Fruit fly (Drosophila melanogaster): ENCODE data around the gene CG32086.

Gene CG32086

dm6 chr3L:11536132-11536531, 47.7 kb downstream of the CG32086 start (continued):
- TF ChIP-seq E2f2 (GFP tag; IDR thresholded peaks at IDR 0.05) = peak; percentile 25; the same call in 1 of the 2 replicates
- peak; percentile 48; the same call in 1 of the 2 replicates for TF ChIP-seq Xrp1 (GFP tag; IDR thresholded peaks at IDR 0.05)
- no peak for TF ChIP-seq kah (GFP tag; optimal IDR thresholded peaks at IDR 0.05)
- TF ChIP-seq Gug (GFP tag; IDR thresholded peaks at IDR 0.05) = 0 out of 4 replicates have a peak, but pooled peaks have one; percentile 16
- TF ChIP-seq Mad (GFP tag; optimal IDR thresholded peaks at IDR 0.05) = no peak
- TF ChIP-seq HLH3B (GFP tag; IDR thresholded peaks at IDR 0.05) = 0 out of 2 replicates have a peak, but pooled peaks have one; percentile 24
- TF ChIP-seq crc (GFP tag; optimal IDR thresholded peaks at IDR 0.05) = no peak
- no peak for TF ChIP-seq D (optimal IDR thresholded peaks at IDR 0.05)
- no peak for TF ChIP-seq D (GFP tag; optimal IDR thresholded peaks at IDR 0.05)
- no peak for TF ChIP-seq mld (GFP tag; IDR thresholded peaks at IDR 0.05; ENCODE audit: partially characterized antibody)
- TF ChIP-seq CG12744 (GFP tag; optimal IDR thresholded peaks at IDR 0.05) = no peak
- no peak for TF ChIP-seq lov (optimal IDR thresholded peaks at IDR 0.05)
- TF ChIP-seq lov (GFP tag; IDR thresholded peaks at IDR 0.05) = no peak
- TF ChIP-seq HmgZ (tag; optimal IDR thresholded peaks at IDR 0.05) = no peak
- no peak for TF ChIP-seq gsb (GFP tag; IDR thresholded peaks at IDR 0.05)
- no peak for TF ChIP-seq CG12104 (GFP tag; optimal IDR thresholded peaks at IDR 0.05)
- TF ChIP-seq unc-4 (GFP tag; IDR thresholded peaks at IDR 0.05; ENCODE audit: partially characterized antibody) = no peak
- TF ChIP-seq Myb (GFP tag; optimal IDR thresholded peaks at IDR 0.05) = no peak
- no peak for TF ChIP-seq tll (GFP tag; optimal IDR thresholded peaks at IDR 0.05)
- TF ChIP-seq CG14050 (GFP tag; IDR thresholded peaks at IDR 0.05) = no peak
- TF ChIP-seq Dfd (GFP tag; optimal IDR thresholded peaks at IDR 0.05) = no peak
- no peak for TF ChIP-seq CrebB (tag; optimal IDR thresholded peaks at IDR 0.05)
- TF ChIP-seq CG1024 (GFP tag; IDR thresholded peaks at IDR 0.05) = peak; percentile 33; the same call in 1 of the 2 replicates
- TF ChIP-seq bcd (GFP tag; optimal IDR thresholded peaks at IDR 0.05) = no peak
- no peak for TF ChIP-seq CG18476 (GFP tag; optimal IDR thresholded peaks at IDR 0.05)
- no peak for TF ChIP-seq CG7271 (tag; optimal IDR thresholded peaks at IDR 0.05)
- no peak for TF ChIP-seq CG10543 (GFP tag; optimal IDR thresholded peaks at IDR 0.05)
- TF ChIP-seq unpg (GFP tag; optimal IDR thresholded peaks at IDR 0.05) = peak; percentile 24
- no peak for TF ChIP-seq Dll (GFP tag; IDR thresholded peaks at IDR 0.05; ENCODE audit: partially characterized antibody)
- no peak for TF ChIP-seq Hsf (GFP tag; optimal IDR thresholded peaks at IDR 0.05)
- peak; percentile 2 for TF ChIP-seq az2 (GFP tag; optimal IDR thresholded peaks at IDR 0.05)
- 0 out of 2 replicates have a peak, but pooled peaks have one; percentile 26 for TF ChIP-seq CG32772 (GFP tag; IDR thresholded peaks at IDR 0.05)
- TF ChIP-seq Dip3 (GFP tag; optimal IDR thresholded peaks at IDR 0.05) = no peak
- no peak for TF ChIP-seq Nf-YC (tag; optimal IDR thresholded peaks at IDR 0.05)
- TF ChIP-seq CG7839 (tag; optimal IDR thresholded peaks at IDR 0.05) = peak; percentile 12
- TF ChIP-seq CG6854 (GFP tag; optimal IDR thresholded peaks at IDR 0.05) = no peak
- TF ChIP-seq luna (GFP tag; optimal IDR thresholded peaks at IDR 0.05) = no peak
- TF ChIP-seq Stat92E (GFP tag; optimal IDR thresholded peaks at IDR 0.05) = no peak
- TF ChIP-seq CG2116 (GFP tag; optimal IDR thresholded peaks at IDR 0.05) = no peak
- no peak for TF ChIP-seq abd-A (tag; optimal IDR thresholded peaks at IDR 0.05)
- TF ChIP-seq Ets65A (GFP tag) = peak; percentile 13
- no peak for TF ChIP-seq Dad (GFP tag; optimal IDR thresholded peaks at IDR 0.05)
- TF ChIP-seq stwl (tag; optimal IDR thresholded peaks at IDR 0.05) = no peak
- no peak for TF ChIP-seq CG6654 (GFP tag; optimal IDR thresholded peaks at IDR 0.05)
- peak; percentile 19 for TF ChIP-seq CG12391 (tag; optimal IDR thresholded peaks at IDR 0.05)
- TF ChIP-seq pita (GFP tag; optimal IDR thresholded peaks at IDR 0.05) = no peak
- no peak for TF ChIP-seq Camta (GFP tag; optimal IDR thresholded peaks at IDR 0.05)
- peak; percentile 55 for TF ChIP-seq CG11504 (tag; optimal IDR thresholded peaks at IDR 0.05)
- TF ChIP-seq dmrt11E (tag; optimal IDR thresholded peaks at IDR 0.05) = no peak
- TF ChIP-seq Hr3 (GFP tag; optimal IDR thresholded peaks at IDR 0.05) = no peak
- peak; percentile 56; the same call in 1 of the 2 replicates for TF ChIP-seq seq (GFP tag; IDR thresholded peaks at IDR 0.05)
